Fruit fly (Drosophila melanogaster): Measurements from ENCODE around the gene BigH1.

The BigH1 gene

DNA sequence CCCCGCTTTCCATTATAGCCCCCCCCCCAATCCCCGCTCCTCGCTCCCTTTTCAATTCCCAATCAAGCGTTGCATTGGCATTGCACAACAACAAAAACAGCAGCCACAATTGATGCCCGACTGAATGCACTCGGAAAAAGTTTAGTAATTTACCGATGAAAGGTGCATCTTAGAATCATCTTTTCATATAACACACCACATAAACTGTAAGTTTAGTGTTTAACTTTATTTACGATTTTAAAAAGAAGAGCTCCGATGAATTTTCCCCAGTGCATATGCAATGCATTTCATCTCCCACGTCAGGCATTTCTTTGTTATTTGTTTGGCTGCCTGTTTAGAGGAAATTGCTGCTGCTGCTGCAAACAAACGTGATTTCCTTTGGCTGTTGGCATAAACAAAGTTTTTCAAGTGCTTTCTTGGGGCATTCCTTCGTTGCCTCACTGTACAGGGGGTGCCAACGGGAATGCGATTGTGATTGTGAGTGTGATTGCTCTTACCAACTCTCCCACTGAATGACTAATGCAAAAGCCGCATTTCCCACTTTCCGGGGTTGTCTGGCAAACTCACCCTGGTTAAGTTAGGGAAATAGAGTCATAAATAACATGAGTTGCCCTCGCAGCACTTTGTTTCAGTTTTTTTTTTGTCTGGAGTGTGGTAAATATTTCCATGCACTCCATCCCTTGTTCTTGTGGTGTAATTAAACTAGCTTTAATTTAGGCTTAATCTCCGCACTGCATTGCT, 29.1 kb downstream of the BigH1 start (continued):
- peak in 1 of 2 experiments; percentile 62 for TF ChIP-seq Eip74EF (GFP tag; optimal IDR thresholded peaks at IDR 0.05)
- peak; percentile 88 for TF ChIP-seq CG10959 (GFP tag; IDR thresholded peaks at IDR 0.05)
- TF ChIP-seq CG15514 (GFP tag; optimal IDR thresholded peaks at IDR 0.05): no peak
- peak; percentile 71 for TF ChIP-seq CG17359 (tag; optimal IDR thresholded peaks at IDR 0.05)
- TF ChIP-seq CG18011 (GFP tag; optimal IDR thresholded peaks at IDR 0.05): no peak
- TF ChIP-seq Ssrp (tag; optimal IDR thresholded peaks at IDR 0.05): peak; percentile 73
- peak; percentile 21 for TF ChIP-seq Max (GFP tag; optimal IDR thresholded peaks at IDR 0.05)
- TF ChIP-seq gem (tag; optimal IDR thresholded peaks at IDR 0.05): peak; percentile 82
- peak; percentile 85 for TF ChIP-seq ara (GFP tag; IDR thresholded peaks at IDR 0.05)
- TF ChIP-seq CG12391 (tag; optimal IDR thresholded peaks at IDR 0.05): peak; percentile 77
- no peak for TF ChIP-seq CG4404 (GFP tag; IDR thresholded peaks at IDR 0.05)
- peak; percentile 53 for TF ChIP-seq ind (GFP tag; optimal IDR thresholded peaks at IDR 0.05)
- TF ChIP-seq CG33213 (GFP tag; optimal IDR thresholded peaks at IDR 0.05): peak; percentile 6
- peak; percentile 68 for TF ChIP-seq Oli (tag; optimal IDR thresholded peaks at IDR 0.05)
- no peak for TF ChIP-seq Scr (GFP tag; IDR thresholded peaks at IDR 0.05; ENCODE audit: partially characterized antibody)
- no peak for TF ChIP-seq C15 (GFP tag; IDR thresholded peaks at IDR 0.05)
- TF ChIP-seq Hr78 (GFP tag; optimal IDR thresholded peaks at IDR 0.05): peak in 1 of 2 experiments; percentile 45
- peak; percentile 30 for TF ChIP-seq cato (GFP tag; optimal IDR thresholded peaks at IDR 0.05; ENCODE audit: borderline replicate concordance)
- TF ChIP-seq Blimp-1 (GFP tag; optimal IDR thresholded peaks at IDR 0.05): peak; percentile 86
- 0 out of 3 replicates have a peak, but pooled peaks have one; percentile 51 for TF ChIP-seq CG11093 (GFP tag; IDR thresholded peaks at IDR 0.05)
- TF ChIP-seq Rfx (GFP tag; IDR thresholded peaks at IDR 0.05): no peak
- TF ChIP-seq Mad (GFP tag; optimal IDR thresholded peaks at IDR 0.05): no peak
- peak; percentile 35 for TF ChIP-seq CG18764 (GFP tag; optimal IDR thresholded peaks at IDR 0.05)
- TF ChIP-seq CG34422 (GFP tag; IDR thresholded peaks at IDR 0.05): 0 out of 3 replicates have a peak, but pooled peaks have one; percentile 50
- peak; percentile 15 for TF ChIP-seq Side (GFP tag; optimal IDR thresholded peaks at IDR 0.05)

DNA sequence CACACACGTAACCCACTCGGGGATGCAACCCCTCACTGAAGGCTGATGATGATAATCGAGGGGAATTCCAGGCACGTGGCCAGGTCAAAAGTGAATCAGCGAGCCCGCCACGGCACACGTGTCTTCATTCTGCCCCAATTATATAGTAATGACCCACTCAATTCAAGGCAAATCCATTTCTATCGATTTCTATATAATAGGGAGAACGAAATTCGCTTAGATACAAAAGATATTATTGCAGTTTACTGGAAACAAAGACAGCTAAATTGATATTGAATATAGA, 29.7 kb downstream of the BigH1 start:
- peak; percentile 93 for TF ChIP-seq Hey (tag; optimal IDR thresholded peaks at IDR 0.05)
- no peak for TF ChIP-seq CG12942 (GFP tag; optimal IDR thresholded peaks at IDR 0.05)
- TF ChIP-seq ara (GFP tag; IDR thresholded peaks at IDR 0.05): no peak
- TF ChIP-seq esg (GFP tag; conservative IDR thresholded peaks at IDR 0.05): no peak
- no peak for TF ChIP-seq CG16813 (GFP tag; IDR thresholded peaks at IDR 0.05; ENCODE audit: partially characterized antibody)
- TF ChIP-seq disco-r (GFP tag; optimal IDR thresholded peaks at IDR 0.05): no peak
- no peak for TF ChIP-seq CG8089 (GFP tag; optimal IDR thresholded peaks at IDR 0.05)
- TF ChIP-seq CG17359 (tag; optimal IDR thresholded peaks at IDR 0.05): no peak
- 0 out of 2 replicates have a peak, but pooled peaks have one; percentile 7 for TF ChIP-seq onecut (GFP tag; IDR thresholded peaks at IDR 0.05)
- no peak for TF ChIP-seq ranshi (GFP tag; IDR thresholded peaks at IDR 0.05)
- no peak for TF ChIP-seq Atf-2 (GFP tag; optimal IDR thresholded peaks at IDR 0.05)
- TF ChIP-seq NfI (GFP tag; optimal IDR thresholded peaks at IDR 0.05): no peak
- TF ChIP-seq nerfin-1 (tag; optimal IDR thresholded peaks at IDR 0.05): no peak

DNA sequence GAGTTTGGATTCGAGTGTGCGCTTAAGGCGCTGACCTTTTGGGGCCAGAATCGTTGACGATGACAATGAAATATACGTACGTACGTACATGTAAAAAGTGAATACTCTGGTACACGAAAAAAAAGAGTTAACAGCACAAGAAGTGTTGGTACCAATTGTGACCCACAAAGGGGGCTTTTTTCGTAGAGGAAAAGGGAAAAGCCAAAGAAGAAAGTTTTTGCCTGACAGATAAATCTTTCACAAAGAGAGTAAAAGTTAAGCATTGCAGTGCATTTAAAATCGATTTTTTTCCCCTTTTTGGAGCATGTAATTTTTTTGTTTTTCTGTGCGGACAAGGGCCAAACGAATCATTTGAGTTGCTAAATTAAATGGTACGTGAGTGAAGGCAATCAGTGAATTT, 31.3 kb downstream of the BigH1 start:
- TF ChIP-seq Blimp-1 (GFP tag; optimal IDR thresholded peaks at IDR 0.05) (peak; percentile 53), Six4 (GFP tag; optimal IDR thresholded peaks at IDR 0.05) (no peak), Spps (tag; optimal IDR thresholded peaks at IDR 0.05) (no peak), CG3163 (GFP tag; optimal IDR thresholded peaks at IDR 0.05) (no peak), ems (GFP tag; optimal IDR thresholded peaks at IDR 0.05) (no peak), Hey (tag; optimal IDR thresholded peaks at IDR 0.05) (no peak), org-1 (GFP tag; optimal IDR thresholded peaks at IDR 0.05) (no peak), run (tag; optimal IDR thresholded peaks at IDR 0.05) (no peak), sens (GFP tag) (peak; percentile 24), sens-2 (GFP tag; IDR thresholded peaks at IDR 0.05) (no peak), Sin3A (optimal IDR thresholded peaks at IDR 0.05) (no peak), B-H2 (GFP tag; optimal IDR thresholded peaks at IDR 0.05) (no peak), H2.0 (GFP tag; IDR thresholded peaks at IDR 0.05) (no peak), Elba2 (GFP tag; optimal IDR thresholded peaks at IDR 0.05) (no peak)

Data from whole organism, embryonic.